Fruit fly (Drosophila melanogaster): ENCODE measurements around the gene CG31368.

Gene CG31368

dm6 chr3R:11849378-11850249 is 33.0 kb upstream of the CG31368 start (continued):
- TF ChIP-seq dmrt99B (tag; optimal IDR thresholded peaks at IDR 0.05) (peak; percentile 96), CG4282 (GFP tag; optimal IDR thresholded peaks at IDR 0.05) (peak; percentile 65), lilli (GFP tag; optimal IDR thresholded peaks at IDR 0.05) (peak; percentile 75), chn (GFP tag; optimal IDR thresholded peaks at IDR 0.05) (peak; percentile 93), Rfx (GFP tag; IDR thresholded peaks at IDR 0.05) (0 out of 2 replicates have a peak, but pooled peaks have one; percentile 32), Dref (GFP tag; IDR thresholded peaks at IDR 0.05) (no peak), twi (tag; optimal IDR thresholded peaks at IDR 0.05) (peak; percentile 87), CG33213 (GFP tag; optimal IDR thresholded peaks at IDR 0.05) (peak; percentile 88), grn (GFP tag; optimal IDR thresholded peaks at IDR 0.05) (peak; percentile 31), CG2116 (GFP tag; optimal IDR thresholded peaks at IDR 0.05) (peak; percentile 47), ewg (GFP tag; optimal IDR thresholded peaks at IDR 0.05) (peak; percentile 91), CG14667 (GFP tag; IDR thresholded peaks at IDR 0.05) (peak; percentile 80), CG2712 (tag; optimal IDR thresholded peaks at IDR 0.05) (peak; percentile 96), Myb (GFP tag; optimal IDR thresholded peaks at IDR 0.05) (peak; percentile 57), Ravus (GFP tag; IDR thresholded peaks at IDR 0.05) (peak; percentile 35; the same call in 1 of the 2 replicates), unc-4 (GFP tag; IDR thresholded peaks at IDR 0.05; ENCODE audit: partially characterized antibody) (no peak), CG32767 (GFP tag; IDR thresholded peaks at IDR 0.05) (peak; percentile 83), lab (GFP tag; optimal IDR thresholded peaks at IDR 0.05) (peak; percentile 73), bowl (GFP tag; IDR thresholded peaks at IDR 0.05) (0 out of 2 replicates have a peak, but pooled peaks have one; percentile 63), fd64A (GFP tag; optimal IDR thresholded peaks at IDR 0.05) (peak; percentile 94), sna (GFP tag; IDR thresholded peaks at IDR 0.05; ENCODE audit: partially characterized antibody) (no peak), tin (GFP tag; optimal IDR thresholded peaks at IDR 0.05) (peak; percentile 92), CG2889 (GFP tag; IDR thresholded peaks at IDR 0.05) (peak; percentile 31; the same call in 1 of the 3 replicates), Hsf (GFP tag; optimal IDR thresholded peaks at IDR 0.05) (peak; percentile 86), Xbp1 (GFP tag; optimal IDR thresholded peaks at IDR 0.05) (peak; percentile 92), CG2199 (GFP tag; IDR thresholded peaks at IDR 0.05) (peak; percentile 95), Lpt (GFP tag; optimal IDR thresholded peaks at IDR 0.05) (no peak), Dip2 (GFP tag; IDR thresholded peaks at IDR 0.05) (no peak), hth (optimal IDR thresholded peaks at IDR 0.05) (no peak), nmo (GFP tag; optimal IDR thresholded peaks at IDR 0.05) (peak; percentile 95), Pdp1 (GFP tag; optimal IDR thresholded peaks at IDR 0.05) (peak; percentile 91 to 93), Gsc (GFP tag; IDR thresholded peaks at IDR 0.05) (peak; percentile 91), hbn (GFP tag; IDR thresholded peaks at IDR 0.05; ENCODE audit: partially characterized antibody) (no peak), Dll (GFP tag; IDR thresholded peaks at IDR 0.05; ENCODE audit: partially characterized antibody) (no peak), CG1602 (GFP tag; optimal IDR thresholded peaks at IDR 0.05) (peak; percentile 90), CG8281 (tag; optimal IDR thresholded peaks at IDR 0.05) (peak; percentile 79), CG13894 (tag; optimal IDR thresholded peaks at IDR 0.05) (no peak), CG18476 (GFP tag; optimal IDR thresholded peaks at IDR 0.05) (peak; percentile 83), CG7357 (GFP tag; IDR thresholded peaks at IDR 0.05) (peak; percentile 83), tap (tag; optimal IDR thresholded peaks at IDR 0.05) (peak; percentile 91), gem (tag; optimal IDR thresholded peaks at IDR 0.05) (peak; percentile 94), CG6254 (GFP tag; optimal IDR thresholded peaks at IDR 0.05) (peak; percentile 91), kah (GFP tag; optimal IDR thresholded peaks at IDR 0.05) (peak; percentile 82), CG6854 (GFP tag; optimal IDR thresholded peaks at IDR 0.05) (peak; percentile 40), Jarid2 (GFP tag; optimal IDR thresholded peaks at IDR 0.05) (peak; percentile 62), tup (GFP tag; optimal IDR thresholded peaks at IDR 0.05) (peak; percentile 52), TFAM (GFP tag; optimal IDR thresholded peaks at IDR 0.05) (peak; percentile 70), CG12104 (GFP tag; optimal IDR thresholded peaks at IDR 0.05) (peak; percentile 72)

Measured in whole organism, embryonic.